Worm (Caenorhabditis elegans): ENCODE results near the gene htz-1.

The htz-1 gene

ce11 chrIV:4445711-4446290 lies at the start of gene htz-1, which contains the start of gene wapl-1:
TSS of gene htz-1 (plus strand) at chrIV:4446216.
TSS of gene wapl-1 (minus strand) at chrIV:4445740.
- TF ChIP-seq klf-2 (GFP tag; conservative IDR thresholded peaks at IDR 0.05) (no peak), cog-1 (tag; optimal IDR thresholded peaks at IDR 0.05) (peak; percentile 32), flt-1 (GFP tag; IDR thresholded peaks at IDR 0.05) (peak; percentile 80), ztf-23 (GFP tag; IDR thresholded peaks at IDR 0.05) (0 out of 2 replicates have a peak, but pooled peaks have one; percentile 54)

ce11 chrIV:4397111-4397510 lies 48.9 kb upstream of the htz-1 start:
- TF ChIP-seq flt-1 (GFP tag; IDR thresholded peaks at IDR 0.05) (no peak), ztf-23 (GFP tag; IDR thresholded peaks at IDR 0.05) (no peak), ztf-29 (GFP tag; IDR thresholded peaks at IDR 0.05) (no peak), tab-1 (GFP tag; IDR thresholded peaks at IDR 0.05) (no peak), klf-2 (GFP tag; conservative IDR thresholded peaks at IDR 0.05) (no peak), T22C8.4 (GFP tag; IDR thresholded peaks at IDR 0.05) (no peak), ref-1 (GFP tag; conservative IDR thresholded peaks at IDR 0.05) (no peak), med-1 (GFP tag; optimal IDR thresholded peaks at IDR 0.05; ENCODE audit: insufficient read depth) (no peak), cog-1 (tag; optimal IDR thresholded peaks at IDR 0.05) (no peak)

- TF ChIP-seq klf-2 (GFP tag; conservative IDR thresholded peaks at IDR 0.05) (no peak), ref-1 (GFP tag; conservative IDR thresholded peaks at IDR 0.05) (no peak), T22C8.4 (GFP tag; IDR thresholded peaks at IDR 0.05) (no peak), flt-1 (GFP tag; IDR thresholded peaks at IDR 0.05) (no peak), ztf-23 (GFP tag; IDR thresholded peaks at IDR 0.05) (no peak), med-1 (GFP tag; optimal IDR thresholded peaks at IDR 0.05; ENCODE audit: insufficient read depth) (no peak), ztf-29 (GFP tag; IDR thresholded peaks at IDR 0.05) (no peak), cog-1 (tag; optimal IDR thresholded peaks at IDR 0.05) (no peak), tab-1 (GFP tag; IDR thresholded peaks at IDR 0.05) (no peak)
Measured at ce11 chrIV:4397586-4397985, 48.4 kb upstream of the htz-1 start.

- TF ChIP-seq klf-2 (GFP tag; conservative IDR thresholded peaks at IDR 0.05) (no peak), ztf-23 (GFP tag; IDR thresholded peaks at IDR 0.05) (peak; percentile 38; the same call in 1 of the 2 replicates)
Measured at ce11 chrIV:4398420-4398819, 47.6 kb upstream of the htz-1 start.

ce11 chrIV:4398890-4399289 lies 47.1 kb upstream of the htz-1 start:
- no peak for TF ChIP-seq ztf-23 (GFP tag; IDR thresholded peaks at IDR 0.05)
- TF ChIP-seq klf-2 (GFP tag; conservative IDR thresholded peaks at IDR 0.05): no peak
- TF ChIP-seq flt-1 (GFP tag; IDR thresholded peaks at IDR 0.05): no peak
- no peak for TF ChIP-seq tab-1 (GFP tag; IDR thresholded peaks at IDR 0.05)
- no peak for TF ChIP-seq ztf-29 (GFP tag; IDR thresholded peaks at IDR 0.05)
- TF ChIP-seq med-1 (GFP tag; optimal IDR thresholded peaks at IDR 0.05; ENCODE audit: insufficient read depth): no peak
- no peak for TF ChIP-seq T22C8.4 (GFP tag; IDR thresholded peaks at IDR 0.05)
- TF ChIP-seq cog-1 (tag; optimal IDR thresholded peaks at IDR 0.05): no peak
- TF ChIP-seq ref-1 (GFP tag; conservative IDR thresholded peaks at IDR 0.05): no peak

ce11 chrIV:4399418-4400136 lies 46.4 kb upstream of the htz-1 start:
- TF ChIP-seq ref-1 (GFP tag; conservative IDR thresholded peaks at IDR 0.05) (no peak), ztf-23 (GFP tag; IDR thresholded peaks at IDR 0.05) (0 out of 2 replicates have a peak, but pooled peaks have one; percentile 21), ztf-29 (GFP tag; IDR thresholded peaks at IDR 0.05) (no peak), T22C8.4 (GFP tag; IDR thresholded peaks at IDR 0.05) (no peak), flt-1 (GFP tag; IDR thresholded peaks at IDR 0.05) (0 out of 2 replicates have a peak, but pooled peaks have one; percentile 13), med-1 (GFP tag; optimal IDR thresholded peaks at IDR 0.05; ENCODE audit: insufficient read depth) (no peak), tab-1 (GFP tag; IDR thresholded peaks at IDR 0.05) (0 out of 2 replicates have a peak, but pooled peaks have one; percentile 58), klf-2 (GFP tag; conservative IDR thresholded peaks at IDR 0.05) (no peak), cog-1 (tag; optimal IDR thresholded peaks at IDR 0.05) (no peak)

ce11 chrIV:4400350-4401326 lies 45.4 kb upstream of the htz-1 start, which contains the start of gene Y24D9A.6:
TSS of gene Y24D9A.6 (minus strand) at chrIV:4400400.
- TF ChIP-seq T22C8.4 (GFP tag; IDR thresholded peaks at IDR 0.05): peak; percentile 51; the same call in 1 of the 2 replicates
- no peak for TF ChIP-seq med-1 (GFP tag; optimal IDR thresholded peaks at IDR 0.05; ENCODE audit: insufficient read depth)

- TF ChIP-seq med-1 (GFP tag; optimal IDR thresholded peaks at IDR 0.05; ENCODE audit: insufficient read depth) (no peak), T22C8.4 (GFP tag; IDR thresholded peaks at IDR 0.05) (no peak), ref-1 (GFP tag; conservative IDR thresholded peaks at IDR 0.05) (no peak), flt-1 (GFP tag; IDR thresholded peaks at IDR 0.05) (no peak), klf-2 (GFP tag; conservative IDR thresholded peaks at IDR 0.05) (no peak), cog-1 (tag; optimal IDR thresholded peaks at IDR 0.05) (no peak), ztf-23 (GFP tag; IDR thresholded peaks at IDR 0.05) (no peak), ztf-29 (GFP tag; IDR thresholded peaks at IDR 0.05) (no peak), tab-1 (GFP tag; IDR thresholded peaks at IDR 0.05) (no peak)
Measured at ce11 chrIV:4402413-4402812, 43.6 kb upstream of the htz-1 start.

- TF ChIP-seq ztf-23 (GFP tag; IDR thresholded peaks at IDR 0.05) (no peak), cog-1 (tag; optimal IDR thresholded peaks at IDR 0.05) (no peak), ztf-29 (GFP tag; IDR thresholded peaks at IDR 0.05) (no peak), klf-2 (GFP tag; conservative IDR thresholded peaks at IDR 0.05) (no peak)
Measured at ce11 chrIV:4403870-4404269, 42.1 kb upstream of the htz-1 start.
